Worm (Caenorhabditis elegans): ENCODE measurements around the gene pitr-2.

Gene pitr-2

ce11 chrV:9175218-9175837 lies 37.8 kb upstream of the pitr-2 start, which contains the start of gene spas-1 (continued):
- TF ChIP-seq ZK546.5 (tag; optimal IDR thresholded peaks at IDR 0.05) (no peak), nhr-6 (tag; optimal IDR thresholded peaks at IDR 0.05) (peak; percentile 83), aha-1 (tag) (peak; percentile 85), ZK337.2 (GFP tag; IDR thresholded peaks at IDR 0.05) (no peak), nhr-11 (tag; optimal IDR thresholded peaks at IDR 0.05) (peak; percentile 74), hlh-30 (tag; optimal IDR thresholded peaks at IDR 0.05; ENCODE audit: insufficient read depth) (peak; percentile 73), mdl-1 (tag; optimal IDR thresholded peaks at IDR 0.05) (peak in 1 of 2 experiments; percentile 35), ces-1 (GFP tag; optimal IDR thresholded peaks at IDR 0.05) (no peak), mes-2 (tag; optimal IDR thresholded peaks at IDR 0.05; ENCODE audit: poor library complexity, severe bottlenecking) (peak; percentile 89), F37D6.2 (tag; optimal IDR thresholded peaks at IDR 0.05) (peak; percentile 50), vab-7 (GFP tag; IDR thresholded peaks at IDR 0.05) (no peak), egl-43 (GFP tag; IDR thresholded peaks at IDR 0.05) (no peak), nhr-10 (tag; optimal IDR thresholded peaks at IDR 0.05) (no peak), dmd-9 (GFP tag; IDR thresholded peaks at IDR 0.05) (no peak), hmg-1.1 (GFP tag; IDR thresholded peaks at IDR 0.05) (peak; percentile 65), ceh-44 (GFP tag; IDR thresholded peaks at IDR 0.05) (no peak), nhr-111 (GFP tag; optimal IDR thresholded peaks at IDR 0.05) (no peak), arid-1 (GFP tag; conservative IDR thresholded peaks at IDR 0.05) (no peak), nhr-28 (tag; optimal IDR thresholded peaks at IDR 0.05) (peak; percentile 74), daf-19 (GFP tag; conservative IDR thresholded peaks at IDR 0.05) (no peak), zip-2 (tag; optimal IDR thresholded peaks at IDR 0.05) (peak; percentile 54), lin-13 (GFP tag; optimal IDR thresholded peaks at IDR 0.05) (peak; percentile 76), set-16 (GFP tag; IDR thresholded peaks at IDR 0.05) (no peak), madf-9 (GFP tag; conservative IDR thresholded peaks at IDR 0.05) (no peak), F10B5.3 (tag; optimal IDR thresholded peaks at IDR 0.05) (no peak), daf-16 (GFP tag; optimal IDR thresholded peaks at IDR 0.05) (peak in 1 of 2 experiments; percentile 20), daf-16 (tag; optimal IDR thresholded peaks at IDR 0.05) (peak; percentile 27), hlh-11 (tag; optimal IDR thresholded peaks at IDR 0.05) (peak; percentile 80), ama-1 (optimal IDR thresholded peaks at IDR 0.05) (no peak), skn-1 (tag; optimal IDR thresholded peaks at IDR 0.05) (no peak), nhr-41 (GFP tag; IDR thresholded peaks at IDR 0.05) (no peak), daf-8 (GFP tag; IDR thresholded peaks at IDR 0.05) (no peak), fkh-10 (GFP tag; optimal IDR thresholded peaks at IDR 0.05) (peak; percentile 80), pha-4 (GFP tag; IDR thresholded peaks at IDR 0.05) (no peak), pha-4 (tag; optimal IDR thresholded peaks at IDR 0.05) (peak; percentile 54), F26F4.8 (GFP tag; conservative IDR thresholded peaks at IDR 0.05) (no peak), lsy-2 (tag; optimal IDR thresholded peaks at IDR 0.05) (peak; percentile 69 to 93), mdt-29 (GFP tag; IDR thresholded peaks at IDR 0.05) (no peak)

DNA sequence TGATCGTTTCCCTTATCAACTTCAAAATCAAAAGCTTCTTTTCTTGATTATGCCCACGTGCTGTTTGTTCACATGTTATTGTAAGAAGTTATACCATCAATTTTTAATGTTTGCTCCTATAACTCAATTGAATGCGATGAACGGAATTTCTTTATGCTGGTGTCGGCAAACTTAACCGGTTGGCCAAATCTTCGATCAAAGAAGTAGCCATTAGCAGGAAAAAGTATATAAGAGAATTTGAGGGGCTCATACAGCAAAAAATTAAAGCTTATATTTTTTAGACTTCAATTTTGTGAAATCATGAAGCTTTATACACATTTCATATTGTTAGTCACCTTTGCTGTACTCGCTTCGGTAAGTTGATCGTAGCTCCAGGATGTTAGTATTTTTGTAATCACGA lies 36.3 kb upstream of the pitr-2 start, which contains the start of gene pqn-16:
Gene pqn-16, plus strand, starts transcription at position 301 of the 400 bp plus-strand sequence.
- no peak for TF ChIP-seq ceh-44 (GFP tag; IDR thresholded peaks at IDR 0.05)
- TF ChIP-seq lin-13 (GFP tag; optimal IDR thresholded peaks at IDR 0.05), result no peak
- TF ChIP-seq daf-16 (GFP tag; optimal IDR thresholded peaks at IDR 0.05), result no peak
- TF ChIP-seq daf-16 (tag; optimal IDR thresholded peaks at IDR 0.05), result peak; percentile 26
- TF ChIP-seq ceh-62 (tag; optimal IDR thresholded peaks at IDR 0.05), result no peak

- TF ChIP-seq daf-16 (GFP tag; optimal IDR thresholded peaks at IDR 0.05) (no peak), daf-16 (tag; optimal IDR thresholded peaks at IDR 0.05) (peak; percentile 92), mxl-2 (GFP tag; conservative IDR thresholded peaks at IDR 0.05) (no peak), lin-15B (tag; optimal IDR thresholded peaks at IDR 0.05) (no peak), nhr-42 (GFP tag; IDR thresholded peaks at IDR 0.05) (no peak), dve-1 (tag; optimal IDR thresholded peaks at IDR 0.05; ENCODE audit: insufficient read depth) (peak; percentile 59), Y48G9A.11 (GFP tag; IDR thresholded peaks at IDR 0.05) (no peak), lin-38 (GFP tag; IDR thresholded peaks at IDR 0.05) (no peak), ceh-28 (tag; optimal IDR thresholded peaks at IDR 0.05) (no peak), hmg-1.1 (GFP tag; IDR thresholded peaks at IDR 0.05) (no peak), gei-8 (GFP tag; optimal IDR thresholded peaks at IDR 0.05) (no peak), dmd-6 (GFP tag; IDR thresholded peaks at IDR 0.05) (peak; percentile 18; the same call in 1 of the 2 replicates), hlh-11 (tag; optimal IDR thresholded peaks at IDR 0.05) (peak; percentile 28), nhr-28 (tag; optimal IDR thresholded peaks at IDR 0.05) (peak; percentile 68), pqm-1 (tag; optimal IDR thresholded peaks at IDR 0.05) (peak; percentile 29), R02D3.7 (tag; optimal IDR thresholded peaks at IDR 0.05) (no peak)
These were observed 35.5 kb upstream of the pitr-2 start, which contains the start of gene gad-3 for ce11 chrV:9172989-9173388. TSS of gene gad-3 (minus strand) at chrV:9173005.
